Fruit fly (Drosophila melanogaster): ENCODE data around the gene pcx.

DNA sequence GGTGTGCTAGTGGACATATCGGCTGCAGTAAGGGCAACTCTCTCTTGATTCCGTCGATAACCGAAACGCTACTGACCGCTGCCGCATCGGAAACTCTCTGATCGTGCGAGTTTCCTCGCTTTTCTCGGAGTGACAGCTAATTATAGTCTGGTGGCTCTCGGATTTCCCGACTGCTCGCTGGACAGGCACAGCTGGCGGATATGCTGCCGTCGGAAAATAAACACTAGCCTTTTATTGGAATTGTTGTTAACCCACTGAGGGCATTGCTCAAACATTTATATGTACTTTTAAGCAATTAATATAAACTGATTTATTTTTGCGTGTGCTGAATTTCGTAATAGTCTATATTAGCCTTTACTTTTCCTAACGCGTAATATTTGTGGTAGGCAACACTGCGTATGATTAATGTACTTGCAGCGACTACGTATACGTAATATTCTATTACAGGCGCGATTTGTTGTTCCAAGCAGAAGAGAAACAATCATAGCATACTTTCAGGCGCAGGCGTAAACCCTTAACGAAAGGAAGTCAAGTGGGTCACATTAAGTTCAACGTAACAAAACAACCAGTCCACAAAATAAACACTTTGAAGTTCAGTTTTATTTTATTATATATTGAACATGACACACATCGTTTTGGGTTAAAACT, 11.2 kb upstream of the pcx start, which contains the start of gene SmydA-8:
- TF ChIP-seq N (GFP tag; optimal IDR thresholded peaks at IDR 0.05) = no peak
- no peak for TF ChIP-seq Rel (GFP tag; optimal IDR thresholded peaks at IDR 0.05)
- no peak for TF ChIP-seq Rel (tag; optimal IDR thresholded peaks at IDR 0.05)
- no peak for TF ChIP-seq Dif (GFP tag; optimal IDR thresholded peaks at IDR 0.05; ENCODE audit: partially characterized antibody)
- TF ChIP-seq brk (GFP tag; optimal IDR thresholded peaks at IDR 0.05) = no peak
- no peak for TF ChIP-seq ey (GFP tag; optimal IDR thresholded peaks at IDR 0.05)
- no peak for TF ChIP-seq Abd-B (GFP tag; optimal IDR thresholded peaks at IDR 0.05)
- TF ChIP-seq Hr78 (GFP tag; optimal IDR thresholded peaks at IDR 0.05) = no peak
- TF ChIP-seq usp (GFP tag; optimal IDR thresholded peaks at IDR 0.05) = no peak
- TF ChIP-seq pan (optimal IDR thresholded peaks at IDR 0.05) = no peak

Measured in whole organism, wandering third instar larva.